Fruit fly (Drosophila melanogaster) whole organism, wandering third instar larva: ENCODE results near the gene spen.

Experiments used
- CG32264 ChIP-seq: fragments of 200-800 bp; sonication (Bioruptor generic); optimal IDR thresholded peaks from 2 replicates; lab custom pipeline; 2016; ENCODE audit warnings: missing biosample characterization, missing genetic modification characterization
- Dif ChIP-seq: fragments of 200-275, 200-300 bp; sonication (Bioruptor generic); optimal IDR thresholded peaks from 2 replicates; lab custom pipeline; 2018; ENCODE audit warnings: missing biosample characterization, missing genetic modification characterization; ENCODE audit not compliant: partially characterized antibody
- GATAd ChIP-seq: sonication (Bioruptor generic); optimal IDR thresholded peaks from 2 replicates; lab custom pipeline; 2016; ENCODE audit warnings: missing biosample characterization, missing genetic modification characterization
- HLH106 ChIP-seq: fragments of 200-800 bp; optimal IDR thresholded peaks from 3 replicates; lab custom pipeline; 2019; ENCODE audit warnings: missing biosample characterization, mild to moderate bottlenecking, missing genetic modification characterization, moderate library complexity
- Hnf4 ChIP-seq: fragments of 200-800 bp; sonication (Bioruptor generic); optimal IDR thresholded peaks from 2 replicates; lab custom pipeline; 2016; ENCODE audit warnings: missing biosample characterization, mild to moderate bottlenecking, missing genetic modification characterization
- Hr78 ChIP-seq: fragments of >200 bp; optimal IDR thresholded peaks from 2 replicates; lab custom pipeline; 2017; ENCODE audit warnings: missing biosample characterization, missing genetic modification characterization
- Hr83 ChIP-seq: fragments of 200-300 bp; sonication (Bioruptor generic); optimal IDR thresholded peaks from 2 replicates; lab custom pipeline; 2016; ENCODE audit warnings: missing biosample characterization, mild to moderate bottlenecking, missing genetic modification characterization, moderate library complexity; ENCODE audit not compliant: poor library complexity, severe bottlenecking
- Jra ChIP-seq: sonication (Bioruptor generic); optimal IDR thresholded peaks from 2 replicates; lab custom pipeline; 2016; ENCODE audit warnings: missing biosample characterization, missing genetic modification characterization
- Mio ChIP-seq: sonication (Bioruptor generic); optimal IDR thresholded peaks from 2 replicates; lab custom pipeline; 2016; ENCODE audit warnings: missing biosample characterization, missing genetic modification characterization
- N ChIP-seq: fragments of >200 bp; optimal IDR thresholded peaks from 2 replicates; lab custom pipeline; 2018; ENCODE audit warnings: missing biosample characterization, missing external identifiers, missing genetic modification characterization
- OdsH ChIP-seq: fragments of 200-800 bp; sonication (Bioruptor generic); optimal IDR thresholded peaks from 2 replicates; lab custom pipeline; 2016; ENCODE audit warnings: missing biosample characterization, mild to moderate bottlenecking, missing genetic modification characterization
- Rel ChIP-seq, 2 experiments: fragments of 200-800 bp; sonication (Bioruptor generic) in 1 of 2; optimal IDR thresholded peaks; 2 replicates in 1 of 2; 3 replicates in 1 of 2; lab custom pipeline; 2016 to 2019; ENCODE audit warnings: mild to moderate bottlenecking in 2 of 2, missing biosample characterization in 2 of 2, missing genetic modification characterization in 2 of 2, moderate library complexity in 1 of 2
- Sp1 ChIP-seq: fragments of 200-800 bp; sonication (Bioruptor generic); optimal IDR thresholded peaks from 3 replicates; lab custom pipeline; 2019; ENCODE audit warnings: missing biosample characterization, mild to moderate bottlenecking, missing genetic modification characterization, moderate library complexity
- Vsx2 ChIP-seq: fragments of 200-300, 225-300 bp; sonication (Bioruptor generic); optimal IDR thresholded peaks from 2 replicates; lab custom pipeline; 2018; ENCODE audit warnings: missing biosample characterization, missing genetic modification characterization; ENCODE audit not compliant: partially characterized antibody
- br ChIP-seq: fragments of 200-800 bp; sonication (Bioruptor generic); optimal IDR thresholded peaks from 2 replicates; lab custom pipeline; 2016; ENCODE audit warnings: missing biosample characterization, missing genetic modification characterization
- brk ChIP-seq: fragments of 200-800 bp; sonication (Bioruptor generic); optimal IDR thresholded peaks from 2 replicates; lab custom pipeline; 2016; ENCODE audit warnings: missing biosample characterization, mild to moderate bottlenecking, missing genetic modification characterization
- dl ChIP-seq, 2 experiments: fragments of 175-275, 200-275 bp in 1 of 2; fragments of 200-275 bp in 1 of 2; sonication (Bioruptor generic); optimal IDR thresholded peaks; lab custom pipeline; 2018; ENCODE audit warnings: mild to moderate bottlenecking in 2 of 2, missing biosample characterization in 2 of 2, missing genetic modification characterization in 2 of 2, moderate library complexity in 2 of 2; ENCODE audit not compliant: partially characterized antibody in 2 of 2, insufficient read depth in 1 of 2
- dmrt93B ChIP-seq: fragments of 200-800 bp; sonication (Bioruptor generic); optimal IDR thresholded peaks from 2 replicates; lab custom pipeline; 2018; ENCODE audit warnings: missing biosample characterization, mild to moderate bottlenecking, missing genetic modification characterization
- dsf ChIP-seq: sonication (Bioruptor generic); optimal IDR thresholded peaks from 2 replicates; lab custom pipeline; 2016; ENCODE audit warnings: missing biosample characterization, missing genetic modification characterization, borderline replicate concordance
- ey ChIP-seq: fragments of 200-800 bp; sonication (Bioruptor generic); optimal IDR thresholded peaks from 2 replicates; lab custom pipeline; 2016; ENCODE audit warnings: missing biosample characterization, missing genetic modification characterization
- foxo ChIP-seq, 2 experiments: fragments of 200-800 bp; sonication (Bioruptor generic); optimal IDR thresholded peaks; 2 replicates in 1 of 2; 3 replicates in 1 of 2; lab custom pipeline; 2016 to 2017; ENCODE audit warnings: missing biosample characterization in 2 of 2, missing genetic modification characterization in 2 of 2
- fru ChIP-seq: fragments of 200-800 bp; sonication (Bioruptor generic); optimal IDR thresholded peaks from 3 replicates; lab custom pipeline; 2016; ENCODE audit warnings: missing biosample characterization, mild to moderate bottlenecking, missing genetic modification characterization
- h ChIP-seq: fragments of 200-800 bp; sonication (Bioruptor generic); optimal IDR thresholded peaks from 3 replicates; lab custom pipeline; 2016; ENCODE audit warnings: missing biosample characterization, mild to moderate bottlenecking, missing genetic modification characterization
- jim ChIP-seq: fragments of 175-275, 200-325 bp; sonication (Bioruptor generic); optimal IDR thresholded peaks from 2 replicates; lab custom pipeline; 2016; ENCODE audit warnings: missing biosample characterization, mild to moderate bottlenecking, missing genetic modification characterization
- lola ChIP-seq: fragments of >200 bp; optimal IDR thresholded peaks from 2 replicates; lab custom pipeline; 2017; ENCODE audit warnings: missing biosample characterization, missing genetic modification characterization
- pan ChIP-seq: fragments of >200 bp; optimal IDR thresholded peaks from 2 replicates; lab custom pipeline; 2017
- psq ChIP-seq: fragments of 200-800 bp; sonication (Bioruptor generic); optimal IDR thresholded peaks from 3 replicates; lab custom pipeline; 2017; ENCODE audit warnings: missing biosample characterization, mild to moderate bottlenecking, missing genetic modification characterization, moderate library complexity
- rgr ChIP-seq: fragments of 200-800 bp; sonication (Bioruptor generic); optimal IDR thresholded peaks from 3 replicates; lab custom pipeline; 2016; ENCODE audit warnings: missing biosample characterization, mild to moderate bottlenecking, missing genetic modification characterization
- sage ChIP-seq: fragments of 200-800 bp; sonication (Bioruptor generic); optimal IDR thresholded peaks from 2 replicates; lab custom pipeline; 2016; ENCODE audit warnings: missing biosample characterization, mild to moderate bottlenecking, missing genetic modification characterization
- tai ChIP-seq: sonication (Bioruptor generic); optimal IDR thresholded peaks from 2 replicates; lab custom pipeline; 2016; ENCODE audit warnings: missing biosample characterization, missing genetic modification characterization
- usp ChIP-seq: fragments of >200 bp; optimal IDR thresholded peaks from 2 replicates; lab custom pipeline; 2017; ENCODE audit warnings: missing biosample characterization, missing genetic modification characterization

The spen gene

DNA sequence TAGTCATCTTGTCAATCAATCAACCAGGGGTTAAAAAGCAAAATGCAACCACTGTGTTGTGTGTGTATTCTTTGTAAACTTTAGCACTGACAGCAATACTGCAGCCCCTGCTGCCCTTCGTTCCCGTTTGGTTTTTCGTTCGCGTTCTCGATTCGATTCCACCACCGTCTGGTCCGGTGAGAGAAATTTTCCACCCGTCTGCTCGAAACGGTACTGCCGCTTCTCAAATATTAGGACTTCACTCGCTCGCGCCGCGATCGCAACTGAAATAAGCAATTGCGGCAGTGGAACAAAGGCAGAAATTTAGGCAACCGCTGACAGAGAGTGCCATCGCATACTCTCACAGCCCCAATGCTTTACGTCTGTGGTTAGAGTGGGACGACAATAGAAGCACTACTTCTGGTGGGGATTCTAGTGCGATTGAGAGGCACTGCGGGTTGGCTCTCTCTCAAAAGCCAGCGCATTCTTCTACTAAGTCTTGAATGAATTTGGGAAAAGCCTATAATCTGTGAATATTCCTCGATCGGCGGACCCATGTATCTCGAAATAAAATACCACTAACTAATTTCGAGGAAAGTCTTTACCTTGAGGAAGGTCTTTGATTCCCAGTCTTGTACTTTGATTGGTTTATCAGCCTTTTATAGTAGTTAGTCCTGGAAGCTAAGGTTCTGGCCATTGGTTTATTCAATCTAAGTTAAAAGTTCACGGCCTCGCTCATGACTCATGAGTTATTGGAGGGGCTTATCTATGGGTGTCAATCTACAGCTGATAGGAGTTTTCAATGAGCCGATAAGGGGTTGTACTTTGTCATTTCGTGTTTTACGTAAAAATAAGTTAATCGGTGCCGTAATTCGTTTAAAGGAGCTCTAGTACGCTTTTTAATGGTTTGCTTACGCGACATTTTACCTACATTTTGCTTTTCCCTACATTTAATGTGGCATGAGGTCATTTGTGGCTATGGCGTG is 29.6 kb upstream of the spen start:
- TF ChIP-seq lola (GFP tag; lab: Kevin White, UChicago) = no peak
- no peak for TF ChIP-seq dsf
- no peak for TF ChIP-seq sage
- TF ChIP-seq Vsx2 (GFP tag; lab: Kevin White, UChicago) = peak; percentile 95
- TF ChIP-seq br (GFP tag; lab: Kevin White, UChicago) = peak; percentile 77
- peak; percentile 10 for TF ChIP-seq ey (GFP tag; lab: Kevin White, UChicago)
- peak; percentile 51 for TF ChIP-seq OdsH
- TF ChIP-seq Hnf4 (GFP tag; lab: Kevin White, UChicago) = peak; percentile 90
- no peak for TF ChIP-seq dmrt93B
- peak; percentile 94 for TF ChIP-seq Hr83
- TF ChIP-seq jim (GFP tag; lab: Kevin White, UChicago) = peak; percentile 53
- TF ChIP-seq CG32264 (GFP tag; lab: Kevin White, UChicago) = peak; percentile 24
- TF ChIP-seq psq (GFP tag; lab: Kevin White, UChicago) = peak; percentile 19
- no peak for TF ChIP-seq usp (GFP tag; lab: Kevin White, UChicago)
- peak; percentile 88 for TF ChIP-seq h
- TF ChIP-seq Mio (GFP tag; lab: Kevin White, UChicago) = no peak
- TF ChIP-seq Rel (GFP tag; optimal IDR thresholded peaks at IDR 0.05; lab: Kevin White, UChicago) = peak; percentile 45
- peak; percentile 78 for TF ChIP-seq Rel (tag; optimal IDR thresholded peaks at IDR 0.05; lab: Kevin White, UChicago)
- peak; percentile 97 for TF ChIP-seq Dif
- peak; percentile 39 for TF ChIP-seq HLH106 (tag; lab: Kevin White, UChicago)
- TF ChIP-seq dl (GFP tag; optimal IDR thresholded peaks at IDR 0.05; lab: Kevin White, UChicago; ENCODE audit: insufficient read depth in 1 of 2, partially characterized antibody in 2 of 2) = peak; percentile 46 to 92
- TF ChIP-seq Hr78 (GFP tag; lab: Kevin White, UChicago) = no peak
- TF ChIP-seq foxo (GFP tag; optimal IDR thresholded peaks at IDR 0.05; lab: Kevin White, UChicago) = peak; percentile 50
- no peak for TF ChIP-seq N (GFP tag; lab: Kevin White, UChicago)
- no peak for TF ChIP-seq pan (lab: Kevin White, UChicago)
- TF ChIP-seq Sp1 (GFP tag; lab: Kevin White, UChicago) = peak; percentile 71
- TF ChIP-seq rgr (GFP tag; lab: Kevin White, UChicago) = peak; percentile 72
- peak; percentile 42 for TF ChIP-seq tai
- peak; percentile 69 for TF ChIP-seq fru
- peak; percentile 87 for TF ChIP-seq Jra (GFP tag; lab: Kevin White, UChicago)
- peak; percentile 58 for TF ChIP-seq brk (GFP tag; lab: Kevin White, UChicago)

DNA sequence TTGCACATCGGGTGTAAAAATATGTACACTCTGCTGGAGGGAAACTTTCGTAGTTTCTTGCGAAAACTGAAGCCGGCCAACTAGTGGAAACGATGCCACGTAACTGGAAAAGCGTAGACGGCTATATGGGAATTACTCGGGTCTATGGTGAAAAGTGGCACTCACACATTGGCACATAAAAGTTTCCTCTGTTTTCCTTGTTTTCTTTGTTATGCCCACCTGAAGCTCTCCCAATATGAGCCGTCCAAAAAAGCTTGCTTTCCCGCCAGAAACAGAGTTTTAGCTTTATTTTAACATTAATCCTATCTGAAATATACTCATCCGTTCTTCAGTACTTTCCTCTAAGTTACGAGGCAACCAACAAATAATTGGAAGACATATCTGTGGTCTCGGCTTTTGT is 28.1 kb upstream of the spen start, which contains the start of gene CG3164:
Gene CG3164, minus strand, starts transcription at position 101 of the 400 bp plus-strand sequence.
- TF ChIP-seq Vsx2 (GFP tag; lab: Kevin White, UChicago) = no peak
- no peak for TF ChIP-seq GATAd
- no peak for TF ChIP-seq h
- no peak for TF ChIP-seq Jra (GFP tag; lab: Kevin White, UChicago)
- no peak for TF ChIP-seq sage

DNA sequence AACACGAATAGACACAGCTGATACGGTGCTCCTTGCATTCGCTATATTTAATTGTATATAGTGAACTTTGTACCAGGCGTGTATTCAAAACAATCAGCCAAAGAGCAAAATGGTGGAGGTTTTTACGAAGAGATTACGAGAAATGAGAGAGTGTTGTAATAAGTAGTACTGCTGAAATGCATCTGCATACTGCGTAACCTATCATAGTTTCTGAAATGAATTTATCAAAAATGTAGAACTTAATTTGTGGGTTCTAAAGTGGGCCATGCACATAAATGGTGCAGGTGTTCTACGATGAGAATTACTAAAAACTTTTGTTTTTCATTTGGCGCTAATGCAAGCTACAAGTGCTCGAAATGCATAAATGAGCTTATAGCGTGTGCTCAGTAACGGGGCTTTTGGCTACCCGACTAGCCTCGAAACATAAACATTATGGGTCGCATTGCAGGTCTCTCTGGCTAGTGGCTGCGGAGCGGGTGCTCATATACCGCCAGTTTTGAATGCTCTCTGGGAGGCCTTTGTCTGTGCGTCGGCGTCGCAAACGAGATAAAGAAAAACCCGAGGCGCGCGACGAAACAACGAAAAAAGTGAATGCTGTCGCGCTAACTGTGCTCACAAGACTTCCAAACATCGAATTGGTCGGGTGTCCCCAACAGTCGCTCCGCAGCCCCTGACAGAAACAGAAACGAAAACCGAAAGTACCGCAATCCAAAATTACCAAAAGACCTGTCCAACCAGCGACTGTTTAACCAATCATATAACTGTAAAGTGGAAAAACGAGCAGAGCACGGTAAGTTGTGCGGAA is 27.2 kb upstream of the spen start, which contains the start of gene Gs1:
Gene Gs1, plus strand, starts transcription at position 612 of the 805 bp plus-strand sequence.
- TF ChIP-seq psq (GFP tag; lab: Kevin White, UChicago) (no peak), OdsH (peak; percentile 14), N (GFP tag; lab: Kevin White, UChicago) (no peak), rgr (GFP tag; lab: Kevin White, UChicago) (peak; percentile 45), GATAd (no peak), Dif (peak; percentile 90), Rel (GFP tag; optimal IDR thresholded peaks at IDR 0.05; lab: Kevin White, UChicago) (no peak), Rel (tag; optimal IDR thresholded peaks at IDR 0.05; lab: Kevin White, UChicago) (peak; percentile 68), br (GFP tag; lab: Kevin White, UChicago) (peak; percentile 43), foxo (GFP tag; optimal IDR thresholded peaks at IDR 0.05; lab: Kevin White, UChicago) (peak in 1 of 2 experiments; percentile 15), dl (GFP tag; optimal IDR thresholded peaks at IDR 0.05; lab: Kevin White, UChicago; ENCODE audit: insufficient read depth in 1 of 2, partially characterized antibody in 2 of 2) (peak; percentile 66 to 89), jim (GFP tag; lab: Kevin White, UChicago) (no peak), Sp1 (GFP tag; lab: Kevin White, UChicago) (peak; percentile 59), Hnf4 (GFP tag; lab: Kevin White, UChicago) (peak; percentile 42), pan (lab: Kevin White, UChicago) (no peak), h (peak; percentile 55), Hr83 (peak; percentile 41)
